Worm (Caenorhabditis elegans) whole organism, L3 larva: Measurements from ENCODE around the gene C04F6.7.

ENCODE experiments used
- R02D3.7 ChIP-seq: fragments of 150-350 bp; optimal IDR thresholded peaks from 2 replicates; lab custom pipeline; 2014; ENCODE audit warnings: missing biosample characterization, missing genetic modification characterization
- ZK546.5 ChIP-seq: sonication (generic microtip); optimal IDR thresholded peaks from 2 replicates; lab custom pipeline; 2017; ENCODE audit warnings: missing biosample characterization, missing genetic modification characterization
- ama-1 ChIP-seq: fragments of 150-350 bp; optimal IDR thresholded peaks from 2 replicates; lab custom pipeline; 2018
- ceh-82 ChIP-seq: fragments of 150-350 bp; optimal IDR thresholded peaks from 2 replicates; lab custom pipeline; 2014; ENCODE audit warnings: missing biosample characterization, missing genetic modification characterization
- egl-27 ChIP-seq: sonication (generic microtip); optimal IDR thresholded peaks from 4 replicates; lab custom pipeline; 2017; ENCODE audit warnings: missing biosample characterization, missing genetic modification reagents, missing genetic modification characterization
- fkh-2 ChIP-seq: fragments of 150-350 bp; optimal IDR thresholded peaks from 2 replicates; lab custom pipeline; 2014; ENCODE audit warnings: missing biosample characterization, missing genetic modification reagents, missing genetic modification characterization
- nhr-23 ChIP-seq: fragments of 150-350 bp; optimal IDR thresholded peaks from 2 replicates; lab custom pipeline; 2014; ENCODE audit warnings: missing biosample characterization, missing genetic modification reagents, missing genetic modification characterization
- nhr-25 ChIP-seq: sonication (generic microtip); optimal IDR thresholded peaks from 2 replicates; lab custom pipeline; 2017; ENCODE audit warnings: missing biosample characterization, missing genetic modification characterization
- pha-4 ChIP-seq: fragments of 150-350 bp; optimal IDR thresholded peaks from 2 replicates; lab custom pipeline; 2014; ENCODE audit warnings: missing biosample characterization, missing genetic modification reagents, missing genetic modification characterization

DNA sequence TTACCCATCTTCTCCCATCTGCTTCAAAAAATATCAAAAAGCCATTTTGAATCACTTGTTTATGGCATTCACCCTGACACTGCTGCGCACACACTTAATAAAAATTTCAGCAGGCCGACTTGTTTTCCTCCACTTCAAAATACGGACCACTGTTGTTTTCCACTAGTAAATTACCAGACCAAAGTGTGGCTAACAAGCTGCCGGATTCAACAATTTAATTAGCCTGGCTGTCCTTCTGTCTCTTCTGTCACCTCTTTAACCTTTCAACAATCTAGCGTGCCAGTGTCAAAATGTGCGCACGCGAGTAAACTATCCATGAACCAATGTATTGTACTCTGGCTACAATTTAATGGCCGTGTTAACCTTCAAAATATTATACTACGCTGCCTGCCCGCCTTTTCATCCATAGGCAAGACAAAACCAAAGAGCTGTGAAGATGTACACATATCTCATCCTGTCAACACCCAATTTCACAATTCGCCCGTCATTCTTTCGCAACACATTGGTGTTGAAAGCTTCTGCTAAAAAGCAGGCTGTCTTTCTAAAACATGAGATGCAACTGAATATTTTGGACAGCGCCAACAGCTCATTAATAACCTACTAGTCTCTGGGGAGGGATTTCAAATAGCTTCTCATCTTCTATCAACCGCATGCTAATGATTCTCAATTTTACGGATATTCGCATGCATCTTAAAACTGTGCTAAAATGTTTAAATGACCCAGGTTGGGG, 45.5 kb upstream of the C04F6.7 start:
- TF ChIP-seq nhr-23 (tag; lab: Kevin White, UChicago), result no peak
- no peak for TF ChIP-seq ama-1 (lab: Kevin White, UChicago)
- no peak for TF ChIP-seq ZK546.5 (tag; lab: Kevin White, UChicago)
- no peak for TF ChIP-seq egl-27 (tag; lab: Kevin White, UChicago)
- no peak for TF ChIP-seq fkh-2
- no peak for TF ChIP-seq ceh-82 (tag; lab: Kevin White, UChicago)
- TF ChIP-seq pha-4 (tag; lab: Kevin White, UChicago), result no peak
- no peak for TF ChIP-seq R02D3.7 (tag; lab: Kevin White, UChicago)
- TF ChIP-seq nhr-25 (tag; lab: Kevin White, UChicago), result no peak
